Worm (Caenorhabditis elegans) whole organism, young adult: ENCODE measurements around the gene C04A11.5.

ENCODE experiments used
- B0261.1 ChIP-seq: sonication (generic microtip); optimal IDR thresholded peaks from 2 replicates; lab custom pipeline; 2016; ENCODE audit warnings: mild to moderate bottlenecking, missing genetic modification characterization, moderate library complexity, missing compliant biosample characterization
- C17E4.6 ChIP-seq: fragments of 200-800 bp; sonication (Bioruptor generic); IDR thresholded peaks from 2 replicates; pipeline ENCODE4 v1.3.6; 2022; ENCODE audit warnings: missing genetic modification reagents, missing genetic modification characterization, missing compliant biosample characterization
- D2030.7 ChIP-seq: fragments of 200-800 bp; sonication (Bioruptor generic); IDR thresholded peaks from 2 replicates; pipeline ENCODE4 v1.3.6; 2022; ENCODE audit warnings: missing genetic modification reagents, missing genetic modification characterization, missing compliant biosample characterization
- F33H1.4 ChIP-seq: fragments of 200-800 bp; sonication (Bioruptor generic); IDR thresholded peaks from 2 replicates; pipeline ENCODE4 v1.3.6; 2022; ENCODE audit warnings: missing genetic modification reagents, missing genetic modification characterization, missing compliant biosample characterization
- ama-1 ChIP-seq, 3 experiments: fragments of 150-350 bp in 1 of 3; sonication (generic microtip) in 2 of 3; optimal IDR thresholded peaks; 2 replicates each; lab custom pipeline; 2014 to 2018; ENCODE audit warnings: missing biosample characterization in 2 of 3, missing genetic modification characterization in 2 of 3, missing genetic modification reagents in 2 of 3
- aptf-3 ChIP-seq: fragments of 200-800 bp; sonication (Bioruptor generic); IDR thresholded peaks from 2 replicates; pipeline ENCODE4 v1.3.6; 2022; ENCODE audit warnings: missing genetic modification characterization, missing compliant biosample characterization
- attf-3 ChIP-seq: fragments of 200-800 bp; sonication (Bioruptor generic); conservative IDR thresholded peaks from 2 replicates; pipeline ENCODE4 v1.3.6; 2022; ENCODE audit warnings: missing genetic modification reagents, missing genetic modification characterization, missing compliant biosample characterization
- attf-6 ChIP-seq: fragments of 200-800 bp; sonication (Bioruptor generic); IDR thresholded peaks from 2 replicates; pipeline ENCODE4 v1.3.6; 2022; ENCODE audit warnings: missing genetic modification reagents, missing genetic modification characterization, missing compliant biosample characterization
- cebp-2 ChIP-seq: fragments of 200-800 bp; sonication (Bioruptor generic); IDR thresholded peaks from 2 replicates; pipeline ENCODE4 v1.3.6; 2022; ENCODE audit warnings: missing genetic modification characterization, missing compliant biosample characterization
- ceh-40 ChIP-seq: fragments of 200-800 bp; sonication (Bioruptor generic); IDR thresholded peaks from 2 replicates; pipeline ENCODE4 v1.3.6; 2022; ENCODE audit warnings: missing genetic modification characterization, missing compliant biosample characterization
- ceh-58 ChIP-seq: fragments of 200-800 bp; sonication (Bioruptor generic); IDR thresholded peaks from 2 replicates; pipeline ENCODE4 v1.3.6; 2022; ENCODE audit warnings: missing genetic modification characterization, missing compliant biosample characterization
- die-1 ChIP-seq: sonication (generic microtip); optimal IDR thresholded peaks from 2 replicates; lab custom pipeline; 2016; ENCODE audit warnings: missing genotype, mild to moderate bottlenecking, missing genetic modification characterization, missing compliant biosample characterization
- dox-1 ChIP-seq: fragments of 200-800 bp; sonication (Bioruptor generic); IDR thresholded peaks from 2 replicates; pipeline ENCODE4 v1.3.6; 2022; ENCODE audit warnings: missing genetic modification reagents, missing genetic modification characterization, missing compliant biosample characterization
- egl-18 ChIP-seq: fragments of 200-800 bp; sonication (Bioruptor generic); IDR thresholded peaks from 2 replicates; pipeline ENCODE4 v1.3.6; 2022; ENCODE audit warnings: missing genetic modification reagents, missing genetic modification characterization, missing compliant biosample characterization
- egl-44 ChIP-seq: fragments of 200-800 bp; sonication (Bioruptor generic); IDR thresholded peaks from 2 replicates; pipeline ENCODE4 v1.3.6; 2022; ENCODE audit warnings: missing genetic modification reagents, missing genetic modification characterization, missing compliant biosample characterization
- him-1 ChIP-seq: sonication (generic microtip); optimal IDR thresholded peaks from 2 replicates; lab custom pipeline; 2016; ENCODE audit warnings: missing genotype, missing genetic modification reagents, missing genetic modification characterization, missing compliant biosample characterization
- hlh-12 ChIP-seq: sonication (generic microtip); optimal IDR thresholded peaks from 2 replicates; lab custom pipeline; 2016; ENCODE audit warnings: missing genetic modification characterization, missing compliant biosample characterization
- hmg-1.2 ChIP-seq: fragments of 200-800 bp; sonication (Bioruptor generic); IDR thresholded peaks from 2 replicates; pipeline ENCODE4 v1.3.6; 2022; ENCODE audit warnings: missing genetic modification reagents, missing genetic modification characterization, missing compliant biosample characterization
- hrde-1 ChIP-seq: sonication (generic microtip); optimal IDR thresholded peaks from 2 replicates; lab custom pipeline; 2016; ENCODE audit warnings: missing genetic modification characterization, mild to moderate bottlenecking, missing compliant biosample characterization, moderate library complexity, missing genotype, missing genetic modification reagents, borderline replicate concordance
- hsf-1 ChIP-seq: fragments of 200-800 bp; sonication (Bioruptor generic); IDR thresholded peaks from 2 replicates; pipeline ENCODE4 v1.3.6; 2022; ENCODE audit warnings: missing genetic modification reagents, missing genetic modification characterization, missing compliant biosample characterization
- let-607 ChIP-seq, 2 experiments: fragments of 200-800 bp in 1 of 2; sonication (Bioruptor generic) in 1 of 2; sonication (generic microtip) in 1 of 2; optimal IDR thresholded peaks; 2 replicates each; lab custom pipeline; 2016 to 2018; ENCODE audit warnings: mild to moderate bottlenecking in 2 of 2, missing compliant biosample characterization in 2 of 2, missing genetic modification characterization in 2 of 2, moderate library complexity in 2 of 2, missing genotype in 1 of 2
- lin-26 ChIP-seq: fragments of 200-800 bp; sonication (Bioruptor generic); IDR thresholded peaks from 2 replicates; pipeline ENCODE4 v1.3.6; 2022; ENCODE audit warnings: missing genetic modification reagents, missing genetic modification characterization, missing compliant biosample characterization
- lin-35 ChIP-seq, 3 experiments: fragments of 150-350 bp in 2 of 3; sonication (generic microtip) in 1 of 3; optimal IDR thresholded peaks; 2 replicates each; lab custom pipeline; 2014 to 2018; ENCODE audit warnings: missing biosample characterization in 3 of 3, missing genetic modification characterization in 3 of 3, missing genetic modification reagents in 3 of 3
- madf-10 ChIP-seq: sonication (generic microtip); optimal IDR thresholded peaks from 2 replicates; lab custom pipeline; 2016; ENCODE audit warnings: mild to moderate bottlenecking, missing genetic modification characterization, missing compliant biosample characterization
- madf-3 ChIP-seq: fragments of 200-800 bp; sonication (Bioruptor generic); IDR thresholded peaks from 2 replicates; pipeline ENCODE4 v1.3.6; 2022; ENCODE audit warnings: missing genetic modification reagents, missing genetic modification characterization, missing compliant biosample characterization
- madf-8 ChIP-seq: fragments of 200-800 bp; sonication (Bioruptor generic); conservative IDR thresholded peaks from 2 replicates; pipeline ENCODE4 v1.3.6; 2022; ENCODE audit warnings: missing genetic modification reagents, missing genetic modification characterization, missing compliant biosample characterization
- mxl-1 ChIP-seq: sonication (generic microtip); optimal IDR thresholded peaks from 2 replicates; lab custom pipeline; 2016; ENCODE audit warnings: missing genetic modification characterization, missing compliant biosample characterization
- nhr-179 ChIP-seq: sonication (generic microtip); optimal IDR thresholded peaks from 2 replicates; lab custom pipeline; 2016; ENCODE audit warnings: mild to moderate bottlenecking, missing genetic modification characterization, missing compliant biosample characterization
- nhr-90 ChIP-seq: sonication (generic microtip); optimal IDR thresholded peaks from 2 replicates; lab custom pipeline; 2016; ENCODE audit warnings: missing genotype, mild to moderate bottlenecking, missing genetic modification characterization, missing compliant biosample characterization
- pbrm-1 ChIP-seq: fragments of 200-800 bp; sonication (Bioruptor generic); IDR thresholded peaks from 2 replicates; pipeline ENCODE4 v1.3.6; 2022; ENCODE audit warnings: missing genetic modification reagents, missing genetic modification characterization, missing compliant biosample characterization
- rcor-1 ChIP-seq: fragments of 200-800 bp; sonication (Bioruptor generic); IDR thresholded peaks from 2 replicates; pipeline ENCODE4 v1.3.6; 2022; ENCODE audit warnings: missing genetic modification reagents, missing genetic modification characterization, missing compliant biosample characterization
- rec-8 ChIP-seq, 2 experiments: sonication (generic microtip); optimal IDR thresholded peaks; 2 replicates each; lab custom pipeline; 2016; ENCODE audit warnings: mild to moderate bottlenecking in 2 of 2, missing genetic modification characterization in 2 of 2, missing genetic modification reagents in 2 of 2, missing genotype in 2 of 2, missing biosample characterization in 1 of 2, missing compliant biosample characterization in 1 of 2, moderate library complexity in 1 of 2
- snpc-1.1 ChIP-seq: sonication (generic microtip); optimal IDR thresholded peaks from 2 replicates; lab custom pipeline; 2017; ENCODE audit warnings: missing genetic modification characterization, mild to moderate bottlenecking, missing compliant biosample characterization, antibody characterized with exemption, moderate library complexity, missing genotype, missing genetic modification reagents; ENCODE audit not compliant: insufficient read depth
- snpc-4 ChIP-seq, 5 experiments: fragments of 150-350 bp in 1 of 5; sonication (generic microtip) in 4 of 5; optimal IDR thresholded peaks; 2 replicates each; lab custom pipeline; 2014 to 2018; ENCODE audit warnings: missing genetic modification characterization in 5 of 5, missing biosample characterization in 3 of 5, antibody characterized with exemption in 2 of 5, mild to moderate bottlenecking in 2 of 5, missing compliant biosample characterization in 2 of 5, missing genotype in 2 of 5, moderate library complexity in 2 of 5, missing genetic modification reagents in 1 of 5
- somi-1 ChIP-seq: fragments of 200-800 bp; sonication (Bioruptor generic); optimal IDR thresholded peaks from 2 replicates; lab custom pipeline; 2018; ENCODE audit warnings: mild to moderate bottlenecking, missing genetic modification characterization, missing compliant biosample characterization
- sptf-2 ChIP-seq: fragments of 200-800 bp; sonication (Bioruptor generic); optimal IDR thresholded peaks from 2 replicates; lab custom pipeline; 2018; ENCODE audit warnings: mild to moderate bottlenecking, missing genetic modification characterization, missing compliant biosample characterization
- tbp1 ChIP-seq: fragments of 200-800 bp; sonication (Bioruptor generic); optimal IDR thresholded peaks from 2 replicates; lab custom pipeline; 2018; ENCODE audit warnings: mild to moderate bottlenecking, missing genetic modification characterization, missing compliant biosample characterization
- zfh-2 ChIP-seq: fragments of 200-800 bp; sonication (Bioruptor generic); conservative IDR thresholded peaks from 2 replicates; pipeline ENCODE4 v1.3.6; 2022; ENCODE audit warnings: missing genetic modification reagents, missing genetic modification characterization, missing compliant biosample characterization
- ztf-18 ChIP-seq: sonication (generic microtip); optimal IDR thresholded peaks from 2 replicates; lab custom pipeline; 2016; ENCODE audit warnings: missing genotype, mild to moderate bottlenecking, missing genetic modification characterization, missing compliant biosample characterization
- ztf-25 ChIP-seq: fragments of 200-800 bp; sonication (Bioruptor generic); IDR thresholded peaks from 2 replicates; pipeline ENCODE4 v1.3.6; 2022; ENCODE audit warnings: missing genetic modification reagents, missing genetic modification characterization, missing compliant biosample characterization
- ztf-26 ChIP-seq: sonication (generic microtip); optimal IDR thresholded peaks from 2 replicates; lab custom pipeline; 2017; ENCODE audit warnings: missing genetic modification characterization, missing compliant biosample characterization
- ztf-3 ChIP-seq: fragments of 200-800 bp; sonication (Bioruptor generic); optimal IDR thresholded peaks from 2 replicates; lab custom pipeline; 2018; ENCODE audit warnings: mild to moderate bottlenecking, missing genetic modification characterization, missing compliant biosample characterization

C04A11.5 gene

DNA sequence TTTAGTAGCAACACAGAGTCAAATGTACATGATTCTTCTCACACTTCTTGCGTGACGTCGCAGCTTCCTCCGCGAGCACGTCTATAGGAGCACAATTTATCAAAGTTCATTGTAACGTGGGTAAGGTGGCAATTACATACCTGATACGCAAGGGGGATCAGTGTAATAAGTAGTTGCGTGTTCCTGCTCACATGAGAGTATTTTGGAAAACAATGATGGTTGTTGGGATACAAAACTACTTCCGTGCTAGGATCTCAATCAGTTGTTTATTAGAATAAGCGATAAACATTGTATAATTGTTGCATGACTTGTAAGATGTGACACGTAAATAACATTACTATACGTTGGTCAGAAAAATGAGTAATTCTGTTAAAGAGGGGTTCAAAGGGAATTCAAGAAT lies 48.6 kb downstream of the C04A11.5 start:
- TF ChIP-seq F33H1.4 (GFP tag; lab: Robert Waterston, UW) (no peak), ceh-58 (GFP tag; lab: Robert Waterston, UW) (no peak), lin-35 (GFP tag; optimal IDR thresholded peaks at IDR 0.05; lab: Kevin White, UChicago) (no peak), C17E4.6 (no peak)

DNA sequence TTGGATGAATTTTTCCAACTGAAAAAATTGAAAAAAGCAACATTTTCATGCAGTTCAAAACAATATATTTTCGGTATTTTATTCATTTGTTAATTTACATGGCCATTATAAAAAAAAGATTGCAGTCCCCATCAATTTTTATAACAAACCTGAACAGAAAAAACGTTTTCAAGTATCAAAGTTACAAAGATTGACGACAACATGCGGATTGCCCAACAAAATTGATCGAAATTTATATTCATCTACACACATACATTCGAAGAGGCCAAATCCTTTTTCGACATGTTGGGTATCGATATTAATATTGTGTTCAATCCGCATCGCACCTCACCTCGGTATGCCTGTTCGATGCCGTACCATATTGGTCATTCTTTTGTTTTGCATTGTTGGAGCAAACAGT lies 49.5 kb downstream of the C04A11.5 start, which contains the start of gene K11E4.1:
K11E4.1 (plus strand) TSS at position 301 of the 400 bp plus-strand sequence.
- TF ChIP-seq madf-8 (no peak), egl-18 (GFP tag; lab: Robert Waterston, UW) (no peak), snpc-4 (GFP tag; optimal IDR thresholded peaks at IDR 0.05; lab: Kevin White, UChicago) (no peak), snpc-4 (tag; optimal IDR thresholded peaks at IDR 0.05; lab: Kevin White, UChicago) (no peak)

DNA sequence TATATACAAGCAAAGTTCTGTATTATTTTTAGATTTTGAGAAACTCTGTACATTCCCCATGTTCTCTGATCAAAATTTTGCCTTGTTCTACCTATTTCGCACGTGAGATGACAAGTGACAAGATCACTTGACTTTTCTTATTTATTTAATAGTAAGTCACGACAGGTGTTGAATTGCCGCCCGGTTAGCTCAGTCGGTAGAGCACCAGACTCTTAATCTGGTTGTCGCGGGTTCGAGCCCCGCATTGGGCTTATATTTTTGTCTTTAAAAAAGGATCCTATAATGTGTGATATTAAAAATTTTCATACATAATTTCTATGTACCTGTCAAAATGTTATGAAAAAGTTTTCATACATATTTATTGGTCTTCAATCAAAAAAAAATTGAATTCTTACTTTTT lies 50.3 kb downstream of the C04A11.5 start:
- TF ChIP-seq rcor-1 (GFP tag; lab: Robert Waterston, UW): peak; percentile 29; the same call in 1 of the 2 replicates
- TF ChIP-seq B0261.1 (tag; lab: Kevin White, UChicago): peak; percentile 75
- TF ChIP-seq zfh-2 (GFP tag; lab: Robert Waterston, UW): no peak
- TF ChIP-seq hmg-1.2 (GFP tag; lab: Robert Waterston, UW): peak; percentile 56
- peak; percentile 48 for TF ChIP-seq madf-10 (tag; lab: Kevin White, UChicago)
- TF ChIP-seq him-1 (tag; lab: Kevin White, UChicago): peak; percentile 59
- TF ChIP-seq die-1 (tag; lab: Kevin White, UChicago): peak; percentile 78
- peak; percentile 65; the same call in 1 of the 2 replicates for TF ChIP-seq attf-6 (GFP tag; lab: Robert Waterston, UW)
- peak; percentile 42; the same call in 1 of the 2 replicates for TF ChIP-seq egl-44 (GFP tag; lab: Robert Waterston, UW)
- TF ChIP-seq hrde-1 (tag; lab: Kevin White, UChicago): peak; percentile 37
- TF ChIP-seq snpc-4 (GFP tag; optimal IDR thresholded peaks at IDR 0.05; lab: Kevin White, UChicago): peak; percentile 39
- TF ChIP-seq snpc-4 (tag; optimal IDR thresholded peaks at IDR 0.05; lab: Kevin White, UChicago): peak in 3 of 4 experiments; percentile 60 to 69 (median 68)
- TF ChIP-seq D2030.7 (GFP tag; lab: Robert Waterston, UW): peak; percentile 54; the same call in 1 of the 2 replicates
- TF ChIP-seq ztf-18 (tag; lab: Kevin White, UChicago): peak; percentile 61
- peak; percentile 7 for TF ChIP-seq ztf-26
- peak; percentile 71 for TF ChIP-seq nhr-90 (tag; lab: Kevin White, UChicago)
- TF ChIP-seq aptf-3 (GFP tag; lab: Robert Waterston, UW): 0 out of 2 replicates have a peak, but pooled peaks have one; percentile 80
- peak; percentile 67 for TF ChIP-seq dox-1 (GFP tag; lab: Robert Waterston, UW)
- TF ChIP-seq ama-1 (optimal IDR thresholded peaks at IDR 0.05; lab: Kevin White, UChicago): no peak
- peak in 1 of 2 experiments; percentile 59 for TF ChIP-seq ama-1 (GFP tag; optimal IDR thresholded peaks at IDR 0.05; lab: Kevin White, UChicago)
- TF ChIP-seq attf-3: no peak
- no peak for TF ChIP-seq snpc-1.1
- peak; percentile 13 for TF ChIP-seq somi-1 (GFP tag; lab: Kevin White, UChicago)
- 0 out of 2 replicates have a peak, but pooled peaks have one; percentile 71 for TF ChIP-seq ceh-40 (GFP tag; lab: Robert Waterston, UW)
- peak in 1 of 2 experiments; percentile 20 for TF ChIP-seq let-607 (tag; optimal IDR thresholded peaks at IDR 0.05; lab: Kevin White, UChicago)
- TF ChIP-seq rec-8 (tag; optimal IDR thresholded peaks at IDR 0.05; lab: Kevin White, UChicago): peak; percentile 52 to 68
- TF ChIP-seq cebp-2 (GFP tag; lab: Robert Waterston, UW): peak; percentile 87
- no peak for TF ChIP-seq hlh-12
- TF ChIP-seq sptf-2 (GFP tag; lab: Kevin White, UChicago): peak; percentile 72
- no peak for TF ChIP-seq ztf-3 (GFP tag; lab: Kevin White, UChicago)
- peak; percentile 12 for TF ChIP-seq mxl-1 (tag; lab: Kevin White, UChicago)
- TF ChIP-seq madf-3 (GFP tag; lab: Robert Waterston, UW): no peak
- peak; percentile 82 for TF ChIP-seq lin-26 (GFP tag; lab: Robert Waterston, UW)
- no peak for TF ChIP-seq F33H1.4 (GFP tag; lab: Robert Waterston, UW)
- no peak for TF ChIP-seq hsf-1 (GFP tag; lab: Robert Waterston, UW)
- no peak for TF ChIP-seq pbrm-1 (GFP tag; lab: Robert Waterston, UW)
- TF ChIP-seq ztf-25 (GFP tag; lab: Robert Waterston, UW): peak; percentile 57; the same call in 1 of the 2 replicates
- peak; percentile 25 for TF ChIP-seq nhr-179 (tag; lab: Kevin White, UChicago)
- TF ChIP-seq tbp1 (GFP tag; lab: Kevin White, UChicago): peak; percentile 88
